Worm (Caenorhabditis elegans) whole organism, late embryonic: Measurements from ENCODE around the gene F28C6.5.

Source experiments
- C38D4.7 ChIP-seq: fragments of 200-800 bp; sonication (Bioruptor generic); optimal IDR thresholded peaks from 2 replicates; lab custom pipeline; 2018; ENCODE audit warnings: mild to moderate bottlenecking, missing genetic modification characterization, moderate library complexity, missing compliant biosample characterization
- K09A11.1 ChIP-seq: sonication (generic microtip); optimal IDR thresholded peaks from 2 replicates; lab custom pipeline; 2017; ENCODE audit warnings: antibody characterized with exemption, mild to moderate bottlenecking, missing genetic modification characterization, missing compliant biosample characterization; ENCODE audit not compliant: insufficient read depth
- T23F11.4 ChIP-seq: fragments of 200-800 bp; sonication (Bioruptor generic); optimal IDR thresholded peaks from 2 replicates; lab custom pipeline; 2018; ENCODE audit warnings: mild to moderate bottlenecking, missing genetic modification characterization, missing compliant biosample characterization
- ama-1 ChIP-seq: fragments of 150-350 bp; optimal IDR thresholded peaks from 2 replicates; lab custom pipeline; 2014
- dmd-4 ChIP-seq: sonication (generic microtip); optimal IDR thresholded peaks from 2 replicates; lab custom pipeline; 2016; ENCODE audit warnings: borderline replicate concordance, missing genetic modification characterization, missing compliant biosample characterization
- dve-1 ChIP-seq: sonication (generic microtip); optimal IDR thresholded peaks from 2 replicates; lab custom pipeline; 2017; ENCODE audit warnings: antibody characterized with exemption, mild to moderate bottlenecking, missing genetic modification characterization, missing compliant biosample characterization
- fkh-10 ChIP-seq: fragments of 150-350 bp; optimal IDR thresholded peaks from 2 replicates; lab custom pipeline; 2014; ENCODE audit warnings: missing biosample characterization, missing genetic modification reagents, missing genetic modification characterization
- nfya-1 ChIP-seq: sonication (generic microtip); optimal IDR thresholded peaks from 2 replicates; lab custom pipeline; 2017; ENCODE audit warnings: missing genetic modification characterization, mild to moderate bottlenecking, missing compliant biosample characterization, antibody characterized with exemption, moderate library complexity
- nhr-232 ChIP-seq: sonication (generic microtip); optimal IDR thresholded peaks from 2 replicates; lab custom pipeline; 2016; ENCODE audit warnings: missing genetic modification characterization, missing compliant biosample characterization
- pat-9 ChIP-seq: fragments of 200-800 bp; sonication (Bioruptor generic); optimal IDR thresholded peaks from 2 replicates; lab custom pipeline; 2018; ENCODE audit warnings: mild to moderate bottlenecking, missing genetic modification characterization, moderate library complexity, missing compliant biosample characterization
- rnt-1 ChIP-seq: sonication (generic microtip); optimal IDR thresholded peaks from 2 replicates; lab custom pipeline; 2016; ENCODE audit warnings: missing genetic modification characterization, missing compliant biosample characterization
- sox-2 ChIP-seq: fragments of 200-800 bp; sonication (Bioruptor generic); IDR thresholded peaks from 2 replicates; pipeline ENCODE4 v1.3.6; 2022; ENCODE audit warnings: missing genetic modification reagents, missing genetic modification characterization, missing compliant biosample characterization
- unc-3 ChIP-seq, 2 experiments: fragments of 200-800 bp in 1 of 2; sonication (Bioruptor generic) in 1 of 2; sonication (generic microtip) in 1 of 2; conservative IDR thresholded peaks in 1 of 2; optimal IDR thresholded peaks in 1 of 2; 2 replicates each; pipeline versions ENCODE4 v1.3.6 to Lab custom; 2016 to 2022; ENCODE audit warnings: missing compliant biosample characterization in 2 of 2, missing genetic modification characterization in 2 of 2, missing genetic modification reagents in 1 of 2

DNA sequence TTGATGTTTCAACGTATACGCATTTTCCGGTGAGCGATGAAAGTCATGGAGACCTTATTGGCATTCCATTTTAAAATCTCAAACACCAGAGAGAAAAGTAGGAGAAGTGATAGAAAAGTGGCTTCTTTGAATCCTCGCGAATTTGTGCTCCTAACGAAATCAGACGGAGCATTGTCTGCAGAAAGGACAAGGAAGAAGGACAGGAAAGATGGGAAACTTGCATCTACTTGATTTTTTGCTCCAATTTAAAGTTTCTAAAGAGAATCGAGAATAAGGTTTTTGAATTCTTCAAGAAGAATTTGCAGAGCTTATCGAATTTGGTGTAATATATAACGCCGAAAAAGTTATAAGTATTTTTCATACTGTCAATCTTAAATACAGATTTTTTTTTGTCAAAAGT, 48.2 kb upstream of the F28C6.5 start:
- no peak for TF ChIP-seq rnt-1 (tag; lab: Kevin White, UChicago)
- no peak for TF ChIP-seq nhr-232 (tag; lab: Kevin White, UChicago)
- no peak for TF ChIP-seq nfya-1 (tag; lab: Kevin White, UChicago)
- no peak for TF ChIP-seq ama-1 (lab: Kevin White, UChicago)
- no peak for TF ChIP-seq pat-9 (tag; lab: Kevin White, UChicago)
- TF ChIP-seq fkh-10 (GFP tag; lab: Kevin White, UChicago), result no peak
- TF ChIP-seq dve-1 (tag; lab: Kevin White, UChicago), result no peak
- no peak for TF ChIP-seq C38D4.7 (GFP tag; lab: Kevin White, UChicago)
- no peak for TF ChIP-seq unc-3 (GFP tag; conservative IDR thresholded peaks at IDR 0.05; lab: Robert Waterston, UW)
- no peak for TF ChIP-seq unc-3 (tag; optimal IDR thresholded peaks at IDR 0.05; lab: Kevin White, UChicago)
- TF ChIP-seq dmd-4 (tag; lab: Kevin White, UChicago), result no peak
- no peak for TF ChIP-seq K09A11.1 (tag; lab: Kevin White, UChicago)
- no peak for TF ChIP-seq sox-2 (GFP tag; lab: Robert Waterston, UW)
- TF ChIP-seq T23F11.4 (GFP tag; lab: Kevin White, UChicago), result no peak
